Worm (Caenorhabditis elegans): ENCODE results near the gene pqn-90.
"Not testable (repeated sequence)": the region's sequence is repeated elsewhere in the genome, so short reads cannot be mapped to it uniquely, and the experiment has no call there.

Gene pqn-90

ce11 chrIV:15318982-15319381 lies 27.9 kb upstream of the pqn-90 start, which contains the start of gene Y73F8A.14:
Gene Y73F8A.14 (minus strand): TSS chrIV:15319082.
- TF ChIP-seq ets-4 (GFP tag; optimal IDR thresholded peaks at IDR 0.05); F49E8.2 (tag; optimal IDR thresholded peaks at IDR 0.05; ENCODE audit: insufficient read depth); T07F8.4 (tag; optimal IDR thresholded peaks at IDR 0.05): not testable (repeated sequence)

- TF ChIP-seq attf-6 (GFP tag; IDR thresholded peaks at IDR 0.05) (peak; percentile 98), D2030.7 (GFP tag; IDR thresholded peaks at IDR 0.05) (peak; percentile 58), lin-26 (GFP tag; IDR thresholded peaks at IDR 0.05) (peak; percentile 77), snpc-4 (tag; optimal IDR thresholded peaks at IDR 0.05) (peak in 3 of 4 experiments; percentile 33 to 95 (median 91)), Y56A3A.18 (GFP tag; IDR thresholded peaks at IDR 0.05) (peak; percentile 64; the same call in 1 of the 2 replicates), hmg-1.2 (GFP tag; IDR thresholded peaks at IDR 0.05) (peak; percentile 54; the same call in 1 of the 2 replicates), ceh-100 (GFP tag; IDR thresholded peaks at IDR 0.05) (0 out of 2 replicates have a peak, but pooled peaks have one; percentile 17), pbrm-1 (GFP tag; IDR thresholded peaks at IDR 0.05) (0 out of 2 replicates have a peak, but pooled peaks have one; percentile 47), tbp1 (GFP tag; optimal IDR thresholded peaks at IDR 0.05) (peak; percentile 86), B0019.2 (GFP tag; conservative IDR thresholded peaks at IDR 0.05) (0 out of 2 replicates have a peak, but pooled peaks have one; percentile 3), rpc-1 (optimal IDR thresholded peaks at IDR 0.05) (peak; percentile 43), rpc-1 (tag; optimal IDR thresholded peaks at IDR 0.05) (peak; percentile 64), B0261.1 (tag; optimal IDR thresholded peaks at IDR 0.05) (peak; percentile 62)
- TF ChIP-seq snpc-4 (GFP tag; optimal IDR thresholded peaks at IDR 0.05): not testable (repeated sequence)
Observed at ce11 chrIV:15318320-15318719, 27.3 kb upstream of the pqn-90 start.

- no peak for TF ChIP-seq gei-17 (GFP tag; optimal IDR thresholded peaks at IDR 0.05)
- no peak for TF ChIP-seq snpc-4 (GFP tag; optimal IDR thresholded peaks at IDR 0.05)
- peak in 2 of 4 experiments; percentile 12 to 30 for TF ChIP-seq snpc-4 (tag; optimal IDR thresholded peaks at IDR 0.05)
Observed at ce11 chrIV:15315502-15315901, 24.4 kb upstream of the pqn-90 start.

DNA sequence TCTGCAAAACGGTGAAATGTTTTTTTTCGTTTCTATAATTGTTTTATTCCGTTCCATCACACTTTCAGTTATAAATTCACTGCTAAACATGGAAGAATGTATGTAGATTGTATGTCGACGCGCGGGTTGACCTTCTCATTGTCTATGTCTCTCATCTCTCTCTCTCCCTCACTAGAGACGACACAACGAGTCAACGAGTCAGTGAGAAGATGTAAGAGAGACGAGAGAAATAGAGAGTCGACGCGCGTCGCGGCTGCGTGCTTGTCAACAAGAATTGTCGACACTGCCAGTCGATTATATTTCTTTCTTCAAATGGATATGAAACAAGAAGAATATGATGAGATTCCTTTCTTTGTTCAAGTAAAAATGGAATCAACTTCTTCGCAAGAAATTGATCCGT lies 20.9 kb upstream of the pqn-90 start, which contains the start of gene Y73F8A.13:
Y73F8A.13 (plus strand) TSS at position 240 of the 400 bp plus-strand sequence.
- TF ChIP-seq snpc-4 (GFP tag; optimal IDR thresholded peaks at IDR 0.05) (no peak), snpc-4 (tag; optimal IDR thresholded peaks at IDR 0.05) (peak in 2 of 4 experiments; percentile 45 to 60), attf-5 (GFP tag; optimal IDR thresholded peaks at IDR 0.05) (no peak), attf-6 (GFP tag; IDR thresholded peaks at IDR 0.05) (0 out of 2 replicates have a peak, but pooled peaks have one; percentile 45), hmg-1.2 (GFP tag; IDR thresholded peaks at IDR 0.05) (peak; percentile 66; the same call in 1 of the 2 replicates)

- TF ChIP-seq ets-4 (GFP tag; optimal IDR thresholded peaks at IDR 0.05); mxl-1 (tag; optimal IDR thresholded peaks at IDR 0.05); let-526 (GFP tag; IDR thresholded peaks at IDR 0.05): not testable (repeated sequence)
Observed at ce11 chrIV:15311590-15311989, 20.5 kb upstream of the pqn-90 start, which contains the start of gene Y73F8A.12. Gene Y73F8A.12 (minus strand): TSS chrIV:15311690.

DNA sequence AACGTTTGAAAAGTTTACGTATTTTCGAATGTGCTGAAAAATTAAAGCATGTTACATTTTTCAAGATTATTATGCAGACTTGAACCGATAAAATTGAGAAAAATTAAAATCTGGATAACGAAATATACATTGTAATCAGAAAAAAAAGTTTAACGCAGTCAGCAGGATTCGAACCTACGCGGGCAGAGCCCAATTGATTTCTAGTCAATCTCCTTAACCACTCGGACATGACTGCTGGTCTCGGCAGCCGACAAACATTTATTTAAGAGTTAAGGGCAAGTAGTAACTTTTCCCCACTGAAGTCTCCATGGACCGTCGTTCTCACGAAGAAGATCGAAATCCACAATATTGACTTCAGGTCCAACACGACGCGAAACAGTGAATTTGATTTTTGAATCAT lies 19.9 kb upstream of the pqn-90 start:
- TF ChIP-seq rpc-1 (optimal IDR thresholded peaks at IDR 0.05) (peak; percentile 16), rpc-1 (tag; optimal IDR thresholded peaks at IDR 0.05) (peak; percentile 59), attf-6 (GFP tag; IDR thresholded peaks at IDR 0.05) (peak; percentile 97), B0261.1 (tag; optimal IDR thresholded peaks at IDR 0.05) (peak; percentile 59), snpc-4 (tag; optimal IDR thresholded peaks at IDR 0.05) (peak in 3 of 4 experiments; percentile 39 to 93 (median 75)), D2030.7 (GFP tag; IDR thresholded peaks at IDR 0.05) (peak; percentile 59; the same call in 1 of the 2 replicates), tbp1 (GFP tag; optimal IDR thresholded peaks at IDR 0.05) (peak; percentile 84)
- not testable (repeated sequence) for TF ChIP-seq snpc-4 (GFP tag; optimal IDR thresholded peaks at IDR 0.05)

ce11 chrIV:15302151-15302550 lies 11.1 kb upstream of the pqn-90 start, which contains the start of gene best-21:
Gene best-21 (plus strand): TSS chrIV:15302451.
- TF ChIP-seq ceh-40 (GFP tag; IDR thresholded peaks at IDR 0.05) (no peak), snpc-4 (GFP tag; optimal IDR thresholded peaks at IDR 0.05) (no peak), snpc-4 (tag; optimal IDR thresholded peaks at IDR 0.05) (peak in 1 of 4 experiments; percentile 20)

ce11 chrIV:15300041-15300440 lies 9.0 kb upstream of the pqn-90 start:
- no peak for TF ChIP-seq ceh-58 (GFP tag; IDR thresholded peaks at IDR 0.05)
- no peak for TF ChIP-seq Y67H2A.10 (GFP tag; conservative IDR thresholded peaks at IDR 0.05)
- no peak for TF ChIP-seq K11D2.4 (GFP tag; IDR thresholded peaks at IDR 0.05)
- peak; percentile 67; the same call in 1 of the 2 replicates for TF ChIP-seq attf-6 (GFP tag; IDR thresholded peaks at IDR 0.05)
- no peak for TF ChIP-seq ztf-6 (GFP tag; IDR thresholded peaks at IDR 0.05)
- TF ChIP-seq B0336.3 (GFP tag; IDR thresholded peaks at IDR 0.05): no peak
- no peak for TF ChIP-seq ztf-22 (GFP tag; optimal IDR thresholded peaks at IDR 0.05)
- TF ChIP-seq sea-2 (GFP tag; IDR thresholded peaks at IDR 0.05): no peak
